Worm (Caenorhabditis elegans) whole organism, young adult: ENCODE results near the gene K02A2.1.

Experiments
- B0019.2 ChIP-seq: fragments of 200-800 bp; sonication (Bioruptor generic); conservative IDR thresholded peaks from 2 replicates; pipeline ENCODE4 v1.3.6; 2022; ENCODE audit warnings: missing genetic modification reagents, missing genetic modification characterization, missing compliant biosample characterization
- F23B12.7 ChIP-seq: sonication (generic microtip); optimal IDR thresholded peaks from 2 replicates; lab custom pipeline; 2017; ENCODE audit warnings: missing genetic modification characterization, mild to moderate bottlenecking, missing compliant biosample characterization, antibody characterized with exemption, moderate library complexity; ENCODE audit not compliant: insufficient read depth
- T07F8.4 ChIP-seq: sonication (generic microtip); optimal IDR thresholded peaks from 2 replicates; lab custom pipeline; 2016; ENCODE audit warnings: mild to moderate bottlenecking, missing genetic modification characterization, moderate library complexity, missing compliant biosample characterization
- ama-1 ChIP-seq, 3 experiments: fragments of 150-350 bp in 1 of 3; sonication (generic microtip) in 2 of 3; optimal IDR thresholded peaks; 2 replicates each; lab custom pipeline; 2014 to 2018; ENCODE audit warnings: missing biosample characterization in 2 of 3, missing genetic modification characterization in 2 of 3, missing genetic modification reagents in 2 of 3
- pbrm-1 ChIP-seq: fragments of 200-800 bp; sonication (Bioruptor generic); IDR thresholded peaks from 2 replicates; pipeline ENCODE4 v1.3.6; 2022; ENCODE audit warnings: missing genetic modification reagents, missing genetic modification characterization, missing compliant biosample characterization
- rcor-1 ChIP-seq: fragments of 200-800 bp; sonication (Bioruptor generic); IDR thresholded peaks from 2 replicates; pipeline ENCODE4 v1.3.6; 2022; ENCODE audit warnings: missing genetic modification reagents, missing genetic modification characterization, missing compliant biosample characterization

DNA sequence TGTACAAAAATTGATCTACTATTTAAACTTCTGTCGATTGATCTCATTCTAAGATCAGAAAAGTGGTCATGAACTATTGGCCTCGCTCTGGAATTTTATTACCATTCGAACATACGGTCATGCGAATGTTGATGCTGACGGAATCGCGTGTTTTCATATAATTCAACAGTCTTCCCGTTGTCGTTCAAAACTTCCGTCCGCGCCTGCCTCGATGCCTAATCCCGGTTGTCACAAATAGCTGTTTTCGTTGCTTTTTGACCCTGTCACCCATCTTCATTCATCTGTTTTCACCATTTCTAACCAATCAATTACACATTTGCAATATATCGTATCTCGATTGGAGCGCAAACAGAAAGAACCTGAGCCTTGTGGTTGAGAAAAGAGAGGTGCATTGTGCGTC is 41.7 kb upstream of the K02A2.1 start:
- no peak for TF ChIP-seq rcor-1 (GFP tag; lab: Robert Waterston, UW)
- no peak for TF ChIP-seq T07F8.4 (tag; lab: Kevin White, UChicago)
- TF ChIP-seq pbrm-1 (GFP tag; lab: Robert Waterston, UW), result no peak
- TF ChIP-seq F23B12.7, result no peak
- TF ChIP-seq B0019.2 (GFP tag; lab: Robert Waterston, UW), result no peak
- TF ChIP-seq ama-1 (optimal IDR thresholded peaks at IDR 0.05; lab: Kevin White, UChicago), result no peak
- TF ChIP-seq ama-1 (GFP tag; optimal IDR thresholded peaks at IDR 0.05; lab: Kevin White, UChicago), result no peak
